Worm (Caenorhabditis elegans) whole organism, L2 larva: Measurements from ENCODE around the gene C49C3.9.

Source experiments
- ZK546.5 ChIP-seq: sonication (generic microtip); optimal IDR thresholded peaks from 2 replicates; lab custom pipeline; 2017; ENCODE audit warnings: missing biosample characterization, missing genetic modification characterization
- aly-2 ChIP-seq: fragments of 150-350 bp; optimal IDR thresholded peaks from 2 replicates; lab custom pipeline; 2014; ENCODE audit warnings: missing biosample characterization, missing genetic modification characterization
- ama-1 ChIP-seq: fragments of 150-350 bp; optimal IDR thresholded peaks from 2 replicates; lab custom pipeline; 2018; ENCODE audit warnings: inconsistent platforms
- blmp-1 ChIP-seq: sonication (generic microtip); optimal IDR thresholded peaks from 2 replicates; lab custom pipeline; 2017; ENCODE audit warnings: missing genetic modification characterization, mild to moderate bottlenecking, missing compliant biosample characterization, antibody characterized with exemption, moderate library complexity; ENCODE audit not compliant: insufficient read depth
- ceh-82 ChIP-seq: fragments of 150-350 bp; optimal IDR thresholded peaks from 2 replicates; lab custom pipeline; 2014; ENCODE audit warnings: missing biosample characterization, missing genetic modification characterization
- lsy-2 ChIP-seq, 2 experiments: fragments of 150-350 bp in 1 of 2; sonication (generic microtip) in 1 of 2; optimal IDR thresholded peaks; 2 replicates each; lab custom pipeline; 2014 to 2017; ENCODE audit warnings: missing biosample characterization in 2 of 2, missing genetic modification characterization in 2 of 2
- mbf-1 ChIP-seq: sonication (generic microtip); optimal IDR thresholded peaks from 2 replicates; lab custom pipeline; 2017; ENCODE audit warnings: missing biosample characterization, missing genetic modification characterization
- mdl-1 ChIP-seq, 2 experiments: fragments of 150-350 bp in 1 of 2; sonication (generic microtip) in 1 of 2; optimal IDR thresholded peaks; 2 replicates each; lab custom pipeline; 2017; ENCODE audit warnings: missing biosample characterization in 2 of 2, missing genetic modification characterization in 2 of 2
- nhr-237 ChIP-seq: fragments of 150-350 bp; optimal IDR thresholded peaks from 2 replicates; lab custom pipeline; 2014; ENCODE audit warnings: missing biosample characterization, missing genetic modification characterization
- nhr-25 ChIP-seq: fragments of 150-350 bp; sonication (generic microtip); optimal IDR thresholded peaks from 3 replicates; lab custom pipeline; 2014; ENCODE audit warnings: missing biosample characterization, missing genetic modification characterization
- nhr-77 ChIP-seq: fragments of 150-350 bp; optimal IDR thresholded peaks from 2 replicates; lab custom pipeline; 2014; ENCODE audit warnings: missing biosample characterization, missing genetic modification characterization
- zag-1 ChIP-seq: fragments of 150-350 bp; optimal IDR thresholded peaks from 2 replicates; lab custom pipeline; 2014; ENCODE audit warnings: missing biosample characterization, missing genetic modification characterization

ce11 chrIV:17343482-17343881, 1.4 kb upstream of the C49C3.9 start, which contains the start of gene C49C3.11:
- TF ChIP-seq ZK546.5 (tag; lab: Kevin White, UChicago) (no peak), aly-2 (tag; lab: Kevin White, UChicago) (no peak), ama-1 (lab: Kevin White, UChicago) (no peak), nhr-25 (no peak), blmp-1 (tag; lab: Kevin White, UChicago) (no peak), lsy-2 (tag; optimal IDR thresholded peaks at IDR 0.05; lab: Kevin White, UChicago) (no peak), zag-1 (tag; lab: Kevin White, UChicago) (no peak), mdl-1 (tag; optimal IDR thresholded peaks at IDR 0.05; lab: Kevin White, UChicago) (no peak), nhr-237 (tag; lab: Kevin White, UChicago) (no peak), nhr-77 (tag; lab: Kevin White, UChicago) (no peak), ceh-82 (tag; lab: Kevin White, UChicago) (no peak), mbf-1 (tag; lab: Kevin White, UChicago) (no peak)
